Fruit fly (Drosophila melanogaster): ENCODE measurements around the gene ND-13B.

dm6 chr3L:10648431-10648830 lies 45.5 kb downstream of the ND-13B start:
- TF ChIP-seq N (GFP tag; optimal IDR thresholded peaks at IDR 0.05): no peak
- no peak for TF ChIP-seq woc (GFP tag; optimal IDR thresholded peaks at IDR 0.05)
- no peak for TF ChIP-seq Sp1 (GFP tag; optimal IDR thresholded peaks at IDR 0.05)
- TF ChIP-seq fru (GFP tag; optimal IDR thresholded peaks at IDR 0.05): no peak
- TF ChIP-seq dmrt93B (GFP tag; optimal IDR thresholded peaks at IDR 0.05): no peak
- no peak for TF ChIP-seq br (GFP tag; optimal IDR thresholded peaks at IDR 0.05)

All from whole organism, wandering third instar larva.